Fruit fly (Drosophila melanogaster) whole organism, pupa: ENCODE results near the gene CG42268.

Experiments used
- CG12605 ChIP-seq: fragments of 200-800 bp; sonication (Bioruptor generic); IDR thresholded peaks from 2 replicates; pipeline ENCODE4 v1.3.6; 2022; ENCODE audit warnings: missing biosample characterization, missing genetic modification characterization
- CG15710 ChIP-seq: fragments of 200-800 bp; sonication (Bioruptor generic); optimal IDR thresholded peaks from 2 replicates; lab custom pipeline; 2018; ENCODE audit warnings: missing biosample characterization, mild to moderate bottlenecking, missing genetic modification characterization, moderate library complexity
- CG8301 ChIP-seq: fragments of 200-800 bp; sonication (Bioruptor generic); optimal IDR thresholded peaks from 2 replicates; lab custom pipeline; 2018; ENCODE audit warnings: missing biosample characterization, mild to moderate bottlenecking, missing genetic modification characterization
- EcR ChIP-seq: fragments of 200-800 bp; sonication (Bioruptor generic); optimal IDR thresholded peaks from 3 replicates; lab custom pipeline; 2019; ENCODE audit warnings: missing biosample characterization, missing genetic modification characterization, mild to moderate bottlenecking, moderate library complexity, missing genetic modification reagents
- Snoo ChIP-seq: fragments of 200-800 bp; sonication (Bioruptor generic); optimal IDR thresholded peaks from 3 replicates; lab custom pipeline; 2017; ENCODE audit warnings: missing biosample characterization, mild to moderate bottlenecking, missing genetic modification characterization, inconsistent platforms
- fd96Ca ChIP-seq: fragments of 200-800 bp; sonication (Bioruptor generic); IDR thresholded peaks from 3 replicates; pipeline ENCODE4 v1.3.6; 2022; ENCODE audit warnings: missing biosample characterization, missing genetic modification characterization
- gl ChIP-seq: fragments of 200-800 bp; sonication (Bioruptor generic); optimal IDR thresholded peaks from 2 replicates; lab custom pipeline; 2018; ENCODE audit warnings: missing biosample characterization, mild to moderate bottlenecking, missing genetic modification characterization
- rn ChIP-seq: fragments of 200-800 bp; sonication (Bioruptor generic); IDR thresholded peaks from 2 replicates; pipeline ENCODE4 v1.3.6; 2022; ENCODE audit warnings: missing biosample characterization, missing genetic modification characterization

dm6 chr3L:9762036-9762597 lies 1.9 kb upstream of the CG42268 start:
- peak; percentile 61; the same call in 1 of the 3 replicates for TF ChIP-seq fd96Ca (GFP tag; lab: Robert Waterston, UW)
- TF ChIP-seq rn (GFP tag; lab: Robert Waterston, UW): no peak
- TF ChIP-seq gl (tag; lab: Kevin White, UChicago): no peak
- no peak for TF ChIP-seq CG15710
- no peak for TF ChIP-seq EcR (GFP tag; lab: Kevin White, UChicago)
- peak; percentile 7 for TF ChIP-seq CG8301 (tag; lab: Kevin White, UChicago)
- peak; percentile 59 for TF ChIP-seq CG12605
- no peak for TF ChIP-seq Snoo (tag; lab: Kevin White, UChicago)
